Fruit fly (Drosophila melanogaster): ENCODE data around the gene Ibf1.
A peak's percentile ranks its signal among the peaks of the same experiment; 100 is the strongest.

The Ibf1 gene

DNA sequence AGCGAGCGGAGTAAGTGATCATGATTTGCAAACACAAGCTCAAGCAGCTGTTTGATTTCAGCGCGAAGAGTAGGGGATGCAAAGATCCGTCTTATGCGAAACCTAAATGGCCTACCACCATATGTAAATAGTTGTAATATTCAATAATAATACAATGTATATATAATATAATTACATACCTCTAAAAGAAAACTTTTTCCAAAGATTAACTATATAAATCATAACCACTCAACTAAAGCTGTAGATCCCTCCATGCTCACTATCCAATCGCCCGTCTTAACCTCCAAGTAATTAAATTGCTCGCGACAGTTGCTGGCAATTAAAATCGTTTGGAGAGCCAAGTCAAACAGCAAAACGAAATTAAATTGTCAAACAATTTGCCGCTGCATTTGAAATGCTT, 31.4 kb upstream of the Ibf1 start (continued):
- TF ChIP-seq CG13287 (GFP tag; IDR thresholded peaks at IDR 0.05; ENCODE audit: partially characterized antibody), result no peak
- TF ChIP-seq CG18619 (GFP tag; optimal IDR thresholded peaks at IDR 0.05), result peak; percentile 65
- no peak for TF ChIP-seq slp2 (GFP tag; optimal IDR thresholded peaks at IDR 0.05)
- peak; percentile 50; the same call in 1 of the 2 replicates for TF ChIP-seq E2f2 (GFP tag; IDR thresholded peaks at IDR 0.05)
- TF ChIP-seq NFAT (GFP tag; IDR thresholded peaks at IDR 0.05), result peak; percentile 57; the same call in 1 of the 2 replicates
- no peak for TF ChIP-seq psq (GFP tag; optimal IDR thresholded peaks at IDR 0.05)
- TF ChIP-seq CG6854 (GFP tag; optimal IDR thresholded peaks at IDR 0.05), result peak; percentile 40
- TF ChIP-seq CG11456 (GFP tag; IDR thresholded peaks at IDR 0.05), result peak; percentile 81
- TF ChIP-seq CG11093 (GFP tag; IDR thresholded peaks at IDR 0.05), result peak; percentile 35; the same call in 1 of the 3 replicates
- peak; percentile 89 for TF ChIP-seq CG32532 (GFP tag; IDR thresholded peaks at IDR 0.05)
- 0 out of 2 replicates have a peak, but pooled peaks have one; percentile 20 for TF ChIP-seq Lim3 (GFP tag; IDR thresholded peaks at IDR 0.05)
- no peak for TF ChIP-seq da (GFP tag; optimal IDR thresholded peaks at IDR 0.05)
- TF ChIP-seq dmrt99B (tag; optimal IDR thresholded peaks at IDR 0.05), result peak; percentile 84
- no peak for TF ChIP-seq abd-A (tag; optimal IDR thresholded peaks at IDR 0.05)
- TF ChIP-seq Sin3A (optimal IDR thresholded peaks at IDR 0.05), result no peak
- TF ChIP-seq CG17568 (GFP tag; optimal IDR thresholded peaks at IDR 0.05), result peak; percentile 3
- peak; percentile 51; the same call in 1 of the 2 replicates for TF ChIP-seq Oaz (GFP tag; IDR thresholded peaks at IDR 0.05)
- no peak for TF ChIP-seq sqz (GFP tag; optimal IDR thresholded peaks at IDR 0.05)
- TF ChIP-seq Antp (GFP tag; optimal IDR thresholded peaks at IDR 0.05), result no peak
- TF ChIP-seq CG13424 (tag; optimal IDR thresholded peaks at IDR 0.05), result peak; percentile 73
- TF ChIP-seq dysf (GFP tag; IDR thresholded peaks at IDR 0.05), result peak; percentile 91
- TF ChIP-seq Mad (GFP tag; optimal IDR thresholded peaks at IDR 0.05), result no peak
- TF ChIP-seq CG10274 (GFP tag; optimal IDR thresholded peaks at IDR 0.05), result peak; percentile 98
- TF ChIP-seq HLH3B (GFP tag; IDR thresholded peaks at IDR 0.05), result peak; percentile 76
- TF ChIP-seq CG1647 (GFP tag; optimal IDR thresholded peaks at IDR 0.05), result no peak
- no peak for TF ChIP-seq stwl (tag; optimal IDR thresholded peaks at IDR 0.05)
- no peak for TF ChIP-seq disco-r (GFP tag; optimal IDR thresholded peaks at IDR 0.05)
- TF ChIP-seq NC2β (GFP tag; optimal IDR thresholded peaks at IDR 0.05), result no peak
- TF ChIP-seq ato (GFP tag; IDR thresholded peaks at IDR 0.05; ENCODE audit: partially characterized antibody), result no peak
- peak; percentile 85 for TF ChIP-seq row (GFP tag; IDR thresholded peaks at IDR 0.05)
- TF ChIP-seq vvl (GFP tag; IDR thresholded peaks at IDR 0.05), result peak; percentile 65; the same call in 1 of the 2 replicates
- TF ChIP-seq ind (GFP tag; optimal IDR thresholded peaks at IDR 0.05), result peak; percentile 80
- peak in 1 of 2 experiments; percentile 13 for TF ChIP-seq Eip74EF (GFP tag; optimal IDR thresholded peaks at IDR 0.05)
- peak; percentile 83 for TF ChIP-seq Atf6 (GFP tag; IDR thresholded peaks at IDR 0.05)
- peak; percentile 56 for TF ChIP-seq CG10462 (GFP tag; optimal IDR thresholded peaks at IDR 0.05)
- TF ChIP-seq zfh1 (GFP tag; IDR thresholded peaks at IDR 0.05), result peak; percentile 57; the same call in 1 of the 3 replicates
- no peak for TF ChIP-seq Gsc (GFP tag; IDR thresholded peaks at IDR 0.05)
- TF ChIP-seq hb (GFP tag; IDR thresholded peaks at IDR 0.05; ENCODE audit: partially characterized antibody), result no peak
- peak; percentile 73; the same call in 2 of the 3 replicates for TF ChIP-seq ase (GFP tag; IDR thresholded peaks at IDR 0.05)
- peak; percentile 37 for TF ChIP-seq CG5245 (GFP tag; optimal IDR thresholded peaks at IDR 0.05)
- peak; percentile 75 for TF ChIP-seq CG12391 (tag; optimal IDR thresholded peaks at IDR 0.05)
- TF ChIP-seq Doc3 (GFP tag; IDR thresholded peaks at IDR 0.05; ENCODE audit: partially characterized antibody), result no peak
- no peak; the same call in 1 of the 2 replicates for TF ChIP-seq GATAe (GFP tag; conservative IDR thresholded peaks at IDR 0.05)
- no peak for TF ChIP-seq CG11398 (GFP tag; optimal IDR thresholded peaks at IDR 0.05)
- no peak for TF ChIP-seq Stat92E (GFP tag; optimal IDR thresholded peaks at IDR 0.05)
- no peak for TF ChIP-seq HmgD (GFP tag; optimal IDR thresholded peaks at IDR 0.05)
- peak; percentile 9 for TF ChIP-seq CG2116 (GFP tag; optimal IDR thresholded peaks at IDR 0.05)
- TF ChIP-seq CG7556 (GFP tag; optimal IDR thresholded peaks at IDR 0.05), result peak; percentile 76
- TF ChIP-seq gcm (GFP tag; optimal IDR thresholded peaks at IDR 0.05), result peak; percentile 7
- no peak for TF ChIP-seq gcm2 (GFP tag; optimal IDR thresholded peaks at IDR 0.05)
- no peak for TF ChIP-seq bigmax (GFP tag; optimal IDR thresholded peaks at IDR 0.05)
